Worm (Caenorhabditis elegans): Measurements from ENCODE around the gene Y40C5A.4.

DNA sequence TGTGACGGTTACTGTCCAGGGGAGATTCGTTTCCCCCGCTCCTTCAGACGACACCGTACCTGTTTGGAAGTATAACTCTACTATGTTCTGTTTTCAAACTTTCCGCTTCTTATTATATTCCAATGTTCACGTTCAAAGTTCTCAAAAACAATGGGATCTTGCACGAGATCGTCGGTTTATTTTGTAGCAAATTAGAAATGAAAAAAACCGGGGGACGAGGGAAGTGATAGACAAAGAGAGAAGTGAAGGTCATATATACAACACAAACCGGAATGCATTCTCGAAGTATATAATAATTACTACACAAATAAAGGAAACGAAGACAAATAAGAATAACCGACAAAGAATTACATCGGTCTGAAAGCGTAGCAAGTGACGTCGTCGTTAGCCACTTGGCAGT lies 55.2 kb downstream of the Y40C5A.4 start:
- TF ChIP-seq dao-5 (tag; optimal IDR thresholded peaks at IDR 0.05), result no peak
- TF ChIP-seq W03F9.2 (tag; optimal IDR thresholded peaks at IDR 0.05), result no peak

Measured in whole organism, L4/young adult.